Fruit fly (Drosophila melanogaster) whole organism, embryonic: Measurements from ENCODE around the gene CG15425.
A peak's percentile ranks its signal among the peaks of the same experiment; 100 is the strongest.

Source experiments
- Adf1 ChIP-seq: fragments of 200-800 bp; sonication (Bioruptor generic); IDR thresholded peaks from 2 replicates; pipeline ENCODE4 v1.3.6; 2022; ENCODE audit warnings: missing biosample characterization, missing genetic modification characterization
- Bgb ChIP-seq: fragments of 200-800 bp; sonication (Bioruptor generic); IDR thresholded peaks from 2 replicates; pipeline ENCODE4 v1.3.6; 2022; ENCODE audit warnings: missing biosample characterization, missing genetic modification characterization; ENCODE audit not compliant: partially characterized antibody
- CG1024 ChIP-seq: fragments of 200-800 bp; sonication (Bioruptor generic); IDR thresholded peaks from 2 replicates; pipeline ENCODE4 v1.3.6; 2022; ENCODE audit warnings: missing biosample characterization, missing genetic modification characterization
- CG12659 ChIP-seq: fragments of 200-800 bp; sonication (Bioruptor generic); optimal IDR thresholded peaks from 3 replicates; lab custom pipeline; 2017; ENCODE audit warnings: mild to moderate bottlenecking, missing biosample characterization, missing genetic modification reagents, missing genetic modification characterization
- CG12769 ChIP-seq: fragments of 200-800 bp; sonication (Bioruptor generic); optimal IDR thresholded peaks from 2 replicates; lab custom pipeline; 2019; ENCODE audit warnings: missing biosample characterization, mild to moderate bottlenecking, missing genetic modification characterization, moderate library complexity
- CG13296 ChIP-seq: fragments of 200-800 bp; sonication (Bioruptor generic); optimal IDR thresholded peaks from 3 replicates; lab custom pipeline; 2018; ENCODE audit warnings: missing biosample characterization, mild to moderate bottlenecking, missing genetic modification characterization
- CG16813 ChIP-seq: fragments of 200-800 bp; sonication (Bioruptor generic); IDR thresholded peaks from 3 replicates; pipeline ENCODE4 v1.3.6; 2022; ENCODE audit warnings: missing biosample characterization, missing genetic modification characterization; ENCODE audit not compliant: partially characterized antibody
- CG17186 ChIP-seq: fragments of 200-800 bp; sonication (Bioruptor generic); optimal IDR thresholded peaks from 3 replicates; lab custom pipeline; 2017; ENCODE audit warnings: missing biosample characterization, missing genetic modification reagents, missing genetic modification characterization
- CG17328 ChIP-seq: fragments of 200-800 bp; sonication (Bioruptor generic); IDR thresholded peaks from 2 replicates; pipeline ENCODE4 v1.3.6; 2022; ENCODE audit warnings: missing biosample characterization, missing genetic modification characterization
- CG18262 ChIP-seq: fragments of 200-800 bp; optimal IDR thresholded peaks from 3 replicates; lab custom pipeline; 2019; ENCODE audit warnings: missing biosample characterization, mild to moderate bottlenecking, missing genetic modification characterization, moderate library complexity
- CG2129 ChIP-seq: fragments of 200-800 bp; sonication (Bioruptor generic); IDR thresholded peaks from 2 replicates; pipeline ENCODE4 v1.3.6; 2022; ENCODE audit warnings: missing biosample characterization, missing genetic modification characterization; ENCODE audit not compliant: partially characterized antibody
- CG30020 ChIP-seq: fragments of 200-800 bp; optimal IDR thresholded peaks from 2 replicates; lab custom pipeline; 2019; ENCODE audit warnings: missing biosample characterization, mild to moderate bottlenecking, missing genetic modification characterization, moderate library complexity
- CG3407 ChIP-seq: fragments of 200-800 bp; sonication (Bioruptor generic); optimal IDR thresholded peaks from 2 replicates; lab custom pipeline; 2018; ENCODE audit warnings: missing biosample characterization, mild to moderate bottlenecking, missing genetic modification characterization
- CG34224 ChIP-seq: fragments of 200-800 bp; sonication (Bioruptor generic); IDR thresholded peaks from 3 replicates; pipeline ENCODE4 v1.3.6; 2022; ENCODE audit warnings: missing biosample characterization, missing genetic modification characterization; ENCODE audit not compliant: partially characterized antibody
- CG3726 ChIP-seq: fragments of 200-800 bp; sonication (Bioruptor generic); IDR thresholded peaks from 3 replicates; pipeline ENCODE4, ENCODE4 v1.3.6; 2022; ENCODE audit warnings: missing biosample characterization, missing genetic modification characterization
- CG3847 ChIP-seq: fragments of 200-800 bp; sonication (Bioruptor generic); IDR thresholded peaks from 2 replicates; pipeline ENCODE4 v1.3.6; 2022; ENCODE audit warnings: missing biosample characterization, missing genetic modification characterization
- CG4360 ChIP-seq: fragments of 200-800 bp; sonication (Bioruptor generic); IDR thresholded peaks from 2 replicates; pipeline ENCODE4 v1.3.6; 2022; ENCODE audit warnings: missing biosample characterization, missing genetic modification characterization
- CG4424 ChIP-seq: fragments of 200-800 bp; sonication (Bioruptor generic); optimal IDR thresholded peaks from 3 replicates; lab custom pipeline; 2016; ENCODE audit warnings: missing biosample characterization, missing genetic modification characterization
- CG5180 ChIP-seq: fragments of 200-800 bp; sonication (Bioruptor generic); optimal IDR thresholded peaks from 3 replicates; lab custom pipeline; 2017; ENCODE audit warnings: missing biosample characterization, missing genetic modification characterization, mild to moderate bottlenecking, moderate library complexity, missing genetic modification reagents
- CG7786 ChIP-seq: fragments of 200-800 bp; sonication (Bioruptor generic); optimal IDR thresholded peaks from 2 replicates; lab custom pipeline; 2016; ENCODE audit warnings: missing biosample characterization, missing genetic modification characterization
- CoRest ChIP-seq: fragments of 200-800 bp; sonication (Bioruptor generic); optimal IDR thresholded peaks from 3 replicates; lab custom pipeline; 2018; ENCODE audit warnings: missing biosample characterization, mild to moderate bottlenecking, missing genetic modification characterization, moderate library complexity
- D ChIP-seq, 2 experiments: fragments of 200-800 bp in 1 of 2; fragments of >200 bp in 1 of 2; sonication (Bioruptor generic) in 1 of 2; optimal IDR thresholded peaks; 2 replicates in 1 of 2; 3 replicates in 1 of 2; lab custom pipeline; 2017; ENCODE audit warnings: mild to moderate bottlenecking in 1 of 2, missing biosample characterization in 1 of 2, missing genetic modification characterization in 1 of 2, missing genetic modification reagents in 1 of 2
- Doc3 ChIP-seq: fragments of 200-800 bp; sonication (Bioruptor generic); IDR thresholded peaks from 3 replicates; pipeline ENCODE4 v1.3.6; 2022; ENCODE audit warnings: missing biosample characterization, missing genetic modification characterization; ENCODE audit not compliant: partially characterized antibody
- ERR ChIP-seq: fragments of 200-800 bp; sonication (Bioruptor generic); optimal IDR thresholded peaks from 2 replicates; lab custom pipeline; 2016; ENCODE audit warnings: missing biosample characterization, missing genetic modification characterization
- Elba2 ChIP-seq: fragments of 200-800 bp; sonication (Bioruptor generic); optimal IDR thresholded peaks from 3 replicates; lab custom pipeline; 2016; ENCODE audit warnings: missing biosample characterization, missing genetic modification characterization
- MESR4 ChIP-seq: fragments of 200-800 bp; sonication (Bioruptor generic); optimal IDR thresholded peaks from 2 replicates; lab custom pipeline; 2018; ENCODE audit warnings: missing biosample characterization, mild to moderate bottlenecking, missing genetic modification characterization, moderate library complexity
- PHDP ChIP-seq: fragments of 200-800 bp; sonication (Bioruptor generic); optimal IDR thresholded peaks from 3 replicates; lab custom pipeline; 2018; ENCODE audit warnings: missing biosample characterization, mild to moderate bottlenecking, missing genetic modification characterization, moderate library complexity
- Ptx1 ChIP-seq: fragments of 200-800 bp; sonication (Bioruptor generic); IDR thresholded peaks from 2 replicates; pipeline ENCODE4 v1.3.6; 2022; ENCODE audit warnings: missing biosample characterization, missing genetic modification characterization
- Sox102F ChIP-seq: fragments of 200-800 bp; sonication (Bioruptor generic); optimal IDR thresholded peaks from 2 replicates; lab custom pipeline; 2018; ENCODE audit warnings: missing biosample characterization, mild to moderate bottlenecking, missing genetic modification characterization, moderate library complexity
- Sry-δ ChIP-seq: fragments of 200-800 bp; sonication (Bioruptor generic); optimal IDR thresholded peaks from 2 replicates; lab custom pipeline; 2016; ENCODE audit warnings: missing biosample characterization, missing genetic modification characterization
- Trl ChIP-seq, 3 experiments: fragments of >200 bp in 2 of 3; fragments of 200-800 bp in 1 of 3; sonication (Bioruptor generic) in 1 of 3; optimal IDR thresholded peaks; 2 replicates in 1 of 3; 3 replicates in 2 of 3; lab custom pipeline; 2016 to 2017; ENCODE audit warnings: missing biosample characterization in 1 of 3, missing genetic modification characterization in 1 of 3
- az2 ChIP-seq: fragments of 200-800 bp; sonication (Bioruptor generic); optimal IDR thresholded peaks from 3 replicates; lab custom pipeline; 2016; ENCODE audit warnings: missing biosample characterization, missing genetic modification characterization
- bab2 ChIP-seq: fragments of 200-800 bp; sonication (Bioruptor generic); optimal IDR thresholded peaks from 2 replicates; lab custom pipeline; 2016; ENCODE audit warnings: missing biosample characterization, missing genetic modification characterization
- exex ChIP-seq: fragments of 200-800 bp; sonication (Bioruptor generic); optimal IDR thresholded peaks from 4 replicates; lab custom pipeline; 2018; ENCODE audit warnings: missing biosample characterization, mild to moderate bottlenecking, missing genetic modification characterization, moderate library complexity
- fd3F ChIP-seq: fragments of 200-800 bp; sonication (Bioruptor generic); optimal IDR thresholded peaks from 2 replicates; lab custom pipeline; 2018; ENCODE audit warnings: missing biosample characterization, mild to moderate bottlenecking, missing genetic modification characterization, moderate library complexity
- inv ChIP-seq: fragments of 200-800 bp; sonication (Bioruptor generic); IDR thresholded peaks from 2 replicates; pipeline ENCODE4 v1.3.6; 2022; ENCODE audit warnings: missing biosample characterization, missing genetic modification characterization; ENCODE audit not compliant: partially characterized antibody
- jigr1 ChIP-seq: fragments of 200-800 bp; sonication (Bioruptor generic); IDR thresholded peaks from 3 replicates; pipeline ENCODE4 v1.3.6; 2022; ENCODE audit warnings: missing biosample characterization, missing genetic modification characterization
- lbe ChIP-seq: fragments of 200-800 bp; sonication (Bioruptor generic); optimal IDR thresholded peaks from 2 replicates; lab custom pipeline; 2016; ENCODE audit warnings: missing biosample characterization, mild to moderate bottlenecking, missing genetic modification characterization
- lmd ChIP-seq: fragments of 200-800 bp; sonication (Bioruptor generic); IDR thresholded peaks from 2 replicates; pipeline ENCODE4 v1.3.6; 2022; ENCODE audit warnings: missing biosample characterization, missing genetic modification characterization
- mam ChIP-seq: fragments of 200-800 bp; sonication (Bioruptor generic); optimal IDR thresholded peaks from 3 replicates; lab custom pipeline; 2016; ENCODE audit warnings: missing biosample characterization, missing genetic modification characterization
- nmo ChIP-seq: fragments of 200-800 bp; sonication (Bioruptor generic); optimal IDR thresholded peaks from 2 replicates; lab custom pipeline; 2018; ENCODE audit warnings: missing biosample characterization, mild to moderate bottlenecking, missing genetic modification characterization, moderate library complexity
- nom ChIP-seq: fragments of 200-800 bp; sonication (Bioruptor generic); optimal IDR thresholded peaks from 2 replicates; lab custom pipeline; 2017; ENCODE audit warnings: missing biosample characterization, missing genetic modification characterization, mild to moderate bottlenecking, moderate library complexity, missing genetic modification reagents
- p53 ChIP-seq: fragments of 200-800 bp; sonication (Bioruptor generic); optimal IDR thresholded peaks from 2 replicates; lab custom pipeline; 2016; ENCODE audit warnings: missing biosample characterization, missing genetic modification characterization
- peb ChIP-seq: fragments of 200-800 bp; sonication (Bioruptor generic); IDR thresholded peaks from 2 replicates; pipeline ENCODE4 v1.3.6; 2022; ENCODE audit warnings: missing biosample characterization, missing genetic modification characterization
- phol ChIP-seq: fragments of 200-800 bp; sonication (Bioruptor generic); optimal IDR thresholded peaks from 3 replicates; lab custom pipeline; 2018; ENCODE audit warnings: missing biosample characterization, mild to moderate bottlenecking, missing genetic modification characterization, moderate library complexity
- ro ChIP-seq: fragments of 200-800 bp; sonication (Bioruptor generic); IDR thresholded peaks from 2 replicates; pipeline ENCODE4 v1.3.6; 2022; ENCODE audit warnings: missing biosample characterization, missing genetic modification characterization
- sens ChIP-seq: fragments of 200-800 bp; sonication (Bioruptor generic); peaks from one replicate; lab custom pipeline; 2016; ENCODE audit warnings: missing biosample characterization, missing genetic modification characterization
- sima ChIP-seq: fragments of 200-800 bp; sonication (Bioruptor generic); optimal IDR thresholded peaks from 2 replicates; lab custom pipeline; 2016; ENCODE audit warnings: missing biosample characterization, missing genetic modification characterization
- slbo ChIP-seq: fragments of 200-800 bp; sonication (Bioruptor generic); IDR thresholded peaks from 2 replicates; pipeline ENCODE4 v1.3.6; 2022; ENCODE audit warnings: missing biosample characterization, missing genetic modification characterization
- ssp ChIP-seq: fragments of 200-800 bp; sonication (Bioruptor generic); IDR thresholded peaks from 2 replicates; pipeline ENCODE4 v1.3.6; 2022; ENCODE audit warnings: missing biosample characterization, missing genetic modification characterization

The CG15425 gene

DNA sequence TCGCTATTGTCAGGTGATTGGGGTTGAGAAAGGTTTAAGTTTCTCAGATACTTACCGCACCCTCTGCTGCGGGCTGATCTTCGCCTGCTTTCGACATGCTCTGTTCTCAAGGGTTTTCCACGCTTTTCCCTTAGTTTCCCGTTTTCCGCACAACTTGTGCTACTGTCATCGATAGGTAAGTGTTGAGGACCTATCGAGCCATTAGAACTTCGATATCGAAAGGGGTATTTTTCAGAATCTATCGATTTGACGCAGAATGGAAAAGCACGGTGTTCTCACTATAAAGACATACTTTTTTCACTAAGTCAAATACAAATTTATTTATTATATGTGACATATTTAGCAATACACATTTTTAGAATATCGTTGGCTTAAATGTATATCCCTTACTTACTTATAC is 30.6 kb upstream of the CG15425 start, which contains the start of gene CG3702 (continued):
- TF ChIP-seq PHDP (tag; lab: Kevin White, UChicago) (peak; percentile 6), peb (no peak), CG18262 (tag; lab: Kevin White, UChicago) (no peak), CG5180 (GFP tag; lab: Kevin White, UChicago) (no peak), p53 (GFP tag; lab: Kevin White, UChicago) (no peak), lmd (GFP tag; lab: Robert Waterston, UW) (no peak), CG12659 (GFP tag; lab: Kevin White, UChicago) (peak; percentile 16), Ptx1 (peak; percentile 35; the same call in 1 of the 2 replicates), jigr1 (no peak), CG7786 (GFP tag; lab: Kevin White, UChicago) (no peak), CG30020 (tag; lab: Kevin White, UChicago) (peak; percentile 80), Adf1 (GFP tag; lab: Robert Waterston, UW) (no peak), CG4360 (GFP tag; lab: Robert Waterston, UW) (no peak), bab2 (GFP tag; lab: Kevin White, UChicago) (no peak), slbo (GFP tag; lab: Robert Waterston, UW) (peak; percentile 59; the same call in 1 of the 2 replicates), phol (tag; lab: Kevin White, UChicago) (no peak), CG3847 (GFP tag; lab: Robert Waterston, UW) (0 out of 2 replicates have a peak, but pooled peaks have one; percentile 12), lbe (GFP tag; lab: Kevin White, UChicago) (no peak), CG34224 (GFP tag; lab: Robert Waterston, UW) (peak; percentile 51), Sox102F (GFP tag; lab: Kevin White, UChicago) (no peak), ro (GFP tag; lab: Robert Waterston, UW) (no peak), ERR (GFP tag; lab: Kevin White, UChicago) (no peak), Bgb (GFP tag; lab: Robert Waterston, UW) (peak; percentile 78), az2 (GFP tag; lab: Kevin White, UChicago) (no peak), CG16813 (peak; percentile 72), inv (GFP tag; lab: Robert Waterston, UW) (peak; percentile 47), mam (GFP tag; lab: Kevin White, UChicago) (no peak), CG3726 (GFP tag; lab: Robert Waterston, UW) (no peak), MESR4 (GFP tag; lab: Kevin White, UChicago) (peak; percentile 82), CG4424 (GFP tag; lab: Kevin White, UChicago) (no peak), CoRest (tag; lab: Kevin White, UChicago) (peak; percentile 46), ssp (GFP tag; lab: Robert Waterston, UW) (peak; percentile 87), Doc3 (peak; percentile 51; the same call in 2 of the 3 replicates), CG17328 (GFP tag; lab: Robert Waterston, UW) (no peak), D (optimal IDR thresholded peaks at IDR 0.05; lab: Kevin White, UChicago) (no peak), D (GFP tag; optimal IDR thresholded peaks at IDR 0.05; lab: Kevin White, UChicago) (no peak), sens (GFP tag; lab: Kevin White, UChicago) (no peak), Trl (optimal IDR thresholded peaks at IDR 0.05; lab: Kevin White, UChicago) (no peak), Trl (GFP tag; optimal IDR thresholded peaks at IDR 0.05; lab: Kevin White, UChicago) (no peak), CG2129 (no peak), CG1024 (GFP tag; lab: Robert Waterston, UW) (no peak), CG17186 (no peak), exex (tag; lab: Kevin White, UChicago) (no peak), CG12769 (peak; percentile 36), CG13296 (GFP tag; lab: Kevin White, UChicago) (no peak), CG3407 (GFP tag; lab: Kevin White, UChicago) (no peak), nmo (GFP tag; lab: Kevin White, UChicago) (peak; percentile 31), sima (GFP tag; lab: Kevin White, UChicago) (no peak), fd3F (GFP tag; lab: Kevin White, UChicago) (no peak), nom (GFP tag; lab: Kevin White, UChicago) (no peak), Elba2 (GFP tag; lab: Kevin White, UChicago) (no peak), Sry-δ (peak; percentile 55)
